Worm (Caenorhabditis elegans) whole organism, L3 larva: Measurements from ENCODE around the gene C50B6.9.

Experiments used
- aly-2 ChIP-seq: fragments of 150-350 bp; optimal IDR thresholded peaks from 2 replicates; lab custom pipeline; 2014; ENCODE audit warnings: missing biosample characterization, missing genetic modification characterization
- ceh-16 ChIP-seq: sonication (generic microtip); optimal IDR thresholded peaks from 2 replicates; lab custom pipeline; 2017; ENCODE audit warnings: missing biosample characterization, missing genetic modification characterization
- elt-2 ChIP-seq: sonication (generic microtip); optimal IDR thresholded peaks from 2 replicates; lab custom pipeline; 2016; ENCODE audit warnings: missing genetic modification reagents, mild to moderate bottlenecking, missing genetic modification characterization, missing compliant biosample characterization
- fos-1 ChIP-seq: fragments of 150-350 bp; optimal IDR thresholded peaks from 2 replicates; lab custom pipeline; 2014; ENCODE audit warnings: missing biosample characterization, missing genetic modification characterization
- nhr-11 ChIP-seq: fragments of 150-350 bp; optimal IDR thresholded peaks from 2 replicates; lab custom pipeline; 2014; ENCODE audit warnings: missing biosample characterization, missing genetic modification characterization
- snpc-4 ChIP-seq: fragments of 150-350 bp; optimal IDR thresholded peaks from 2 replicates; lab custom pipeline; 2014; ENCODE audit warnings: missing biosample characterization, missing genetic modification characterization
- tbx-2 ChIP-seq: sonication (generic microtip); optimal IDR thresholded peaks from 2 replicates; lab custom pipeline; 2016; ENCODE audit warnings: mild to moderate bottlenecking, missing genetic modification characterization, missing compliant biosample characterization
- unc-62 ChIP-seq: fragments of 150-350 bp; sonication (generic microtip); optimal IDR thresholded peaks from 4 replicates; lab custom pipeline; 2014; ENCODE audit warnings: missing biosample characterization, missing genetic modification reagents, missing genetic modification characterization

ce11 chrV:13367024-13367423 lies 30.9 kb downstream of the C50B6.9 start, which contains the start of gene srx-125:
- no peak for TF ChIP-seq aly-2 (tag; lab: Kevin White, UChicago)
- no peak for TF ChIP-seq ceh-16 (tag; lab: Kevin White, UChicago)
- no peak for TF ChIP-seq snpc-4 (tag; lab: Kevin White, UChicago)
- no peak for TF ChIP-seq elt-2 (tag; lab: Kevin White, UChicago)
- no peak for TF ChIP-seq nhr-11 (tag; lab: Kevin White, UChicago)
- TF ChIP-seq fos-1 (tag; lab: Kevin White, UChicago): no peak
- no peak for TF ChIP-seq unc-62
- TF ChIP-seq tbx-2: no peak
